Worm (Caenorhabditis elegans): ENCODE measurements around the gene C35C5.10.

ce11 chrX:11519016-11519509 is 37.0 kb upstream of the C35C5.10 start, which contains the start of gene hpo-34:
- TF ChIP-seq aha-1 (tag) (no peak), ama-1 (optimal IDR thresholded peaks at IDR 0.05) (no peak), Y48G9A.11 (GFP tag; IDR thresholded peaks at IDR 0.05) (no peak), lin-29 (GFP tag; IDR thresholded peaks at IDR 0.05) (no peak), arid-1 (GFP tag; conservative IDR thresholded peaks at IDR 0.05) (no peak), nhr-76 (tag; optimal IDR thresholded peaks at IDR 0.05) (no peak), F49E8.2 (tag; optimal IDR thresholded peaks at IDR 0.05; ENCODE audit: borderline replicate concordance) (no peak), ceh-82 (tag; optimal IDR thresholded peaks at IDR 0.05) (no peak), nhr-25 (tag; optimal IDR thresholded peaks at IDR 0.05; ENCODE audit: borderline replicate concordance, insufficient read depth) (no peak), lin-1 (GFP tag; IDR thresholded peaks at IDR 0.05) (no peak), unc-62 (GFP tag; optimal IDR thresholded peaks at IDR 0.05 in 1 of 2) (no peak), unc-62 (tag; optimal IDR thresholded peaks at IDR 0.05) (no peak)
